Fruit fly (Drosophila melanogaster) whole organism, adult: Measurements from ENCODE around the gene CG31789.

ENCODE experiments used
- CG14711 ChIP-seq: fragments of 200-800 bp; sonication (Bioruptor generic); optimal IDR thresholded peaks from 2 replicates; lab custom pipeline; 2018; ENCODE audit warnings: missing biosample characterization, mild to moderate bottlenecking, missing genetic modification characterization, moderate library complexity
- CG1620 ChIP-seq: fragments of 200-800 bp; sonication (Bioruptor generic); optimal IDR thresholded peaks from 2 replicates; lab custom pipeline; 2016; ENCODE audit warnings: missing biosample characterization, missing genetic modification characterization
- CG5204 ChIP-seq: fragments of 200-800 bp; sonication (Bioruptor generic); optimal IDR thresholded peaks from 2 replicates; lab custom pipeline; 2016; ENCODE audit warnings: missing biosample characterization, missing genetic modification characterization
- Clk ChIP-seq: fragments of 200-800 bp; sonication (Bioruptor generic); optimal IDR thresholded peaks from 2 replicates; lab custom pipeline; 2017; ENCODE audit warnings: missing biosample characterization, missing genetic modification characterization
- Crg-1 ChIP-seq: fragments of 200-800 bp; sonication (Bioruptor generic); optimal IDR thresholded peaks from 2 replicates; lab custom pipeline; 2016; ENCODE audit warnings: missing biosample characterization, missing genetic modification characterization
- bab1 ChIP-seq: fragments of 200-800 bp; sonication (Bioruptor generic); optimal IDR thresholded peaks from 3 replicates; lab custom pipeline; 2019; ENCODE audit warnings: missing biosample characterization, mild to moderate bottlenecking, missing genetic modification characterization, moderate library complexity
- cic ChIP-seq: fragments of 200-800 bp; sonication (Bioruptor generic); optimal IDR thresholded peaks from 2 replicates; lab custom pipeline; 2017; ENCODE audit warnings: missing biosample characterization, mild to moderate bottlenecking, missing genetic modification characterization, moderate library complexity
- ovo ChIP-seq: fragments of 200-800 bp; sonication (Bioruptor generic); optimal IDR thresholded peaks from 2 replicates; lab custom pipeline; 2016; ENCODE audit warnings: missing biosample characterization, missing genetic modification characterization

DNA sequence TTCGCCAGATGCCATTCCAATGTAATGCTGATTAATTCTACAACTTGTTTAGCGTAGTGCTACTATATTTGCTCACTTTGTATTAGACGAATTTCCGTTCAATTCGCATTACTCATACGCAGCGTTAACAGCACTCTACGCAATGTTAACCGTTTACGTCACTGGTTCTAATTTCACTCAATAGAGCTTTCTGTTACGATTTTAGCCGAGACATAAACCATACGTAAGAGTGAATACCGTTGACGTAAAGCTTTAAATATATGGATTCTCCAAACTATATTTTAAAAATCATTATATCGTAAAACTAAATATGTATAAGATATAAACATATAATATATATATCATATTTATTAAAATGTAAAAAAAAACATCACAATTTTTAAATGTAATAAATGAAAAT is 29.5 kb upstream of the CG31789 start:
- no peak for TF ChIP-seq CG14711 (tag; lab: Kevin White, UChicago)
- no peak for TF ChIP-seq Clk (GFP tag; lab: Kevin White, UChicago)
- TF ChIP-seq CG1620 (GFP tag; lab: Kevin White, UChicago): no peak
- no peak for TF ChIP-seq Crg-1 (GFP tag; lab: Kevin White, UChicago)
- no peak for TF ChIP-seq cic
- TF ChIP-seq ovo (GFP tag; lab: Kevin White, UChicago): no peak
- no peak for TF ChIP-seq CG5204 (GFP tag; lab: Kevin White, UChicago)
- TF ChIP-seq bab1 (GFP tag; lab: Kevin White, UChicago): no peak
